Fruit fly (Drosophila melanogaster) whole organism, embryonic: ENCODE results near the gene Pdcd4.
A peak's percentile ranks its signal among the peaks of the same experiment; 100 is the strongest.

Source experiments
- CG10209 ChIP-seq: fragments of 200-800 bp; sonication (Bioruptor generic); optimal IDR thresholded peaks from 3 replicates; lab custom pipeline; 2017; ENCODE audit warnings: missing biosample characterization, mild to moderate bottlenecking, missing genetic modification characterization, missing genetic modification reagents
- CG14860 ChIP-seq: fragments of 200-800 bp; sonication (Bioruptor generic); IDR thresholded peaks from 3 replicates; pipeline ENCODE4 v1.3.6; 2022; ENCODE audit warnings: missing biosample characterization, missing genetic modification characterization; ENCODE audit not compliant: partially characterized antibody
- CG3065 ChIP-seq: fragments of 200-800 bp; sonication (Bioruptor generic); optimal IDR thresholded peaks from 2 replicates; lab custom pipeline; 2016; ENCODE audit warnings: missing biosample characterization, missing genetic modification characterization
- CG32772 ChIP-seq: fragments of 200-800 bp; sonication (Bioruptor generic); IDR thresholded peaks from 2 replicates; pipeline ENCODE4 v1.3.6; 2022; ENCODE audit warnings: missing biosample characterization, missing genetic modification characterization
- CG34422 ChIP-seq: fragments of 200-800 bp; sonication (Bioruptor generic); IDR thresholded peaks from 3 replicates; pipeline ENCODE4 v1.3.6; 2022; ENCODE audit warnings: missing biosample characterization, missing genetic modification characterization
- CG4360 ChIP-seq: fragments of 200-800 bp; sonication (Bioruptor generic); IDR thresholded peaks from 2 replicates; pipeline ENCODE4 v1.3.6; 2022; ENCODE audit warnings: missing biosample characterization, missing genetic modification characterization
- CG43689 ChIP-seq: fragments of 200-800 bp; sonication (Bioruptor generic); IDR thresholded peaks from 2 replicates; pipeline ENCODE4 v1.3.6; 2022; ENCODE audit warnings: missing biosample characterization, missing genetic modification characterization
- CG4617 ChIP-seq: fragments of 200-800 bp; sonication (Bioruptor generic); optimal IDR thresholded peaks from 3 replicates; lab custom pipeline; 2016; ENCODE audit warnings: missing biosample characterization, missing genetic modification characterization, borderline replicate concordance
- CG6791 ChIP-seq: fragments of 200-800 bp; sonication (Bioruptor generic); IDR thresholded peaks from 3 replicates; pipeline ENCODE4 v1.3.6; 2022; ENCODE audit warnings: missing biosample characterization, missing genetic modification characterization; ENCODE audit not compliant: partially characterized antibody
- CG7963 ChIP-seq: fragments of 200-800 bp; sonication (Bioruptor generic); IDR thresholded peaks from 3 replicates; pipeline ENCODE4 v1.3.6; 2022; ENCODE audit warnings: missing biosample characterization, missing genetic modification characterization; ENCODE audit not compliant: partially characterized antibody
- Drgx ChIP-seq: fragments of 200-800 bp; sonication (Bioruptor generic); IDR thresholded peaks from 2 replicates; pipeline ENCODE4 v1.3.6; 2022; ENCODE audit warnings: missing biosample characterization, missing genetic modification characterization
- ERR ChIP-seq: fragments of 200-800 bp; sonication (Bioruptor generic); optimal IDR thresholded peaks from 2 replicates; lab custom pipeline; 2016; ENCODE audit warnings: missing biosample characterization, missing genetic modification characterization
- Eip74EF ChIP-seq, 2 experiments: fragments of 200-800 bp in 1 of 2; fragments of >200 bp in 1 of 2; sonication (Bioruptor generic) in 1 of 2; optimal IDR thresholded peaks; 2 replicates each; lab custom pipeline; 2017 to 2019; ENCODE audit warnings: missing biosample characterization in 2 of 2, missing genetic modification characterization in 2 of 2, mild to moderate bottlenecking in 1 of 2, moderate library complexity in 1 of 2
- Elba2 ChIP-seq: fragments of 200-800 bp; sonication (Bioruptor generic); optimal IDR thresholded peaks from 3 replicates; lab custom pipeline; 2016; ENCODE audit warnings: missing biosample characterization, missing genetic modification characterization
- MESR4 ChIP-seq: fragments of 200-800 bp; sonication (Bioruptor generic); optimal IDR thresholded peaks from 2 replicates; lab custom pipeline; 2018; ENCODE audit warnings: missing biosample characterization, mild to moderate bottlenecking, missing genetic modification characterization, moderate library complexity
- Mad ChIP-seq: fragments of 200-800 bp; sonication (Bioruptor generic); optimal IDR thresholded peaks from 2 replicates; lab custom pipeline; 2016; ENCODE audit warnings: missing biosample characterization, missing genetic modification characterization
- Nf-YB ChIP-seq: fragments of 200-800 bp; sonication (Bioruptor generic); optimal IDR thresholded peaks from 3 replicates; lab custom pipeline; 2019; ENCODE audit warnings: missing biosample characterization, mild to moderate bottlenecking, missing genetic modification characterization, moderate library complexity
- Nf-YC ChIP-seq: fragments of 200-800 bp; optimal IDR thresholded peaks from 3 replicates; lab custom pipeline; 2019; ENCODE audit warnings: missing biosample characterization, mild to moderate bottlenecking, missing genetic modification characterization, moderate library complexity
- Vsx1 ChIP-seq: fragments of 200-800 bp; sonication (Bioruptor generic); optimal IDR thresholded peaks from 2 replicates; lab custom pipeline; 2017; ENCODE audit warnings: missing biosample characterization, mild to moderate bottlenecking, missing genetic modification characterization, missing genetic modification reagents
- YL-1 ChIP-seq: fragments of 200-800 bp; sonication (Bioruptor generic); optimal IDR thresholded peaks from 3 replicates; lab custom pipeline; 2017; ENCODE audit warnings: missing biosample characterization, mild to moderate bottlenecking, missing genetic modification characterization
- al ChIP-seq: fragments of 200-800 bp; sonication (Bioruptor generic); IDR thresholded peaks from 2 replicates; pipeline ENCODE4 v1.3.6; 2022; ENCODE audit warnings: missing biosample characterization, missing genetic modification characterization
- amos ChIP-seq: fragments of 200-800 bp; sonication (Bioruptor generic); IDR thresholded peaks from 2 replicates; pipeline ENCODE4 v1.3.6; 2022; ENCODE audit warnings: missing biosample characterization, missing genetic modification characterization; ENCODE audit not compliant: partially characterized antibody
- ato ChIP-seq: fragments of 200-800 bp; sonication (Bioruptor generic); IDR thresholded peaks from 2 replicates; pipeline ENCODE4 v1.3.6; 2022; ENCODE audit warnings: missing biosample characterization, missing genetic modification characterization; ENCODE audit not compliant: partially characterized antibody
- caup ChIP-seq: fragments of 200-800 bp; sonication (Bioruptor generic); optimal IDR thresholded peaks from 3 replicates; lab custom pipeline; 2017; ENCODE audit warnings: missing biosample characterization, mild to moderate bottlenecking, missing genetic modification characterization, moderate library complexity; ENCODE audit not compliant: severe bottlenecking
- cg ChIP-seq: fragments of 200-800 bp; sonication (Bioruptor generic); optimal IDR thresholded peaks from 3 replicates; lab custom pipeline; 2019; ENCODE audit warnings: missing biosample characterization, mild to moderate bottlenecking, missing genetic modification characterization, moderate library complexity
- crp ChIP-seq, 2 experiments: fragments of 200-800 bp; sonication (Bioruptor generic); optimal IDR thresholded peaks; 2 replicates in 1 of 2; 3 replicates in 1 of 2; lab custom pipeline; 2017; ENCODE audit warnings: missing biosample characterization in 2 of 2, missing genetic modification characterization in 2 of 2, mild to moderate bottlenecking in 1 of 2, moderate library complexity in 1 of 2
- dm ChIP-seq: fragments of 200-800 bp; sonication (Bioruptor generic); optimal IDR thresholded peaks from 3 replicates; lab custom pipeline; 2016; ENCODE audit warnings: missing biosample characterization, missing genetic modification characterization
- eyg ChIP-seq: fragments of 200-800 bp; sonication (Bioruptor generic); optimal IDR thresholded peaks from 3 replicates; lab custom pipeline; 2016; ENCODE audit warnings: missing biosample characterization, missing genetic modification characterization
- fru ChIP-seq: fragments of >200 bp; optimal IDR thresholded peaks from 2 replicates; lab custom pipeline; 2017
- hkb ChIP-seq, 2 experiments: fragments of 200-800 bp in 1 of 2; fragments of >200 bp in 1 of 2; sonication (Bioruptor generic) in 1 of 2; IDR thresholded peaks in 1 of 2; optimal IDR thresholded peaks in 1 of 2; 2 replicates each; pipeline versions ENCODE4 v1.3.6 to Lab custom; 2017 to 2022; ENCODE audit warnings: missing biosample characterization in 1 of 2, missing genetic modification characterization in 1 of 2
- insv ChIP-seq, 2 experiments: fragments of 200-800 bp; sonication (Bioruptor generic); optimal IDR thresholded peaks; 3 replicates each; lab custom pipeline; 2016 to 2018; ENCODE audit warnings: missing biosample characterization in 2 of 2, missing genetic modification characterization in 2 of 2
- jing ChIP-seq: fragments of 200-800 bp; sonication (Bioruptor generic); optimal IDR thresholded peaks from 2 replicates; lab custom pipeline; 2018; ENCODE audit warnings: missing biosample characterization, mild to moderate bottlenecking, missing genetic modification characterization
- lbe ChIP-seq: fragments of 200-800 bp; sonication (Bioruptor generic); optimal IDR thresholded peaks from 2 replicates; lab custom pipeline; 2016; ENCODE audit warnings: missing biosample characterization, mild to moderate bottlenecking, missing genetic modification characterization
- mld ChIP-seq: fragments of 200-800 bp; sonication (Bioruptor generic); IDR thresholded peaks from 3 replicates; pipeline ENCODE4 v1.3.6; 2022; ENCODE audit warnings: missing biosample characterization, missing genetic modification characterization; ENCODE audit not compliant: partially characterized antibody
- nerfin-1 ChIP-seq: fragments of 200-800 bp; sonication (Bioruptor generic); optimal IDR thresholded peaks from 3 replicates; lab custom pipeline; 2019; ENCODE audit warnings: missing biosample characterization, mild to moderate bottlenecking, missing genetic modification characterization, moderate library complexity
- nerfin-2 ChIP-seq: fragments of 200-800 bp; sonication (Bioruptor generic); IDR thresholded peaks from 2 replicates; pipeline ENCODE4 v1.3.6; 2022; ENCODE audit warnings: missing biosample characterization, missing genetic modification characterization; ENCODE audit not compliant: partially characterized antibody
- nmo ChIP-seq: fragments of 200-800 bp; sonication (Bioruptor generic); optimal IDR thresholded peaks from 2 replicates; lab custom pipeline; 2018; ENCODE audit warnings: missing biosample characterization, mild to moderate bottlenecking, missing genetic modification characterization, moderate library complexity
- onecut ChIP-seq: fragments of 200-800 bp; sonication (Bioruptor generic); IDR thresholded peaks from 2 replicates; pipeline ENCODE4 v1.3.6; 2022; ENCODE audit warnings: missing biosample characterization, missing genetic modification characterization
- sens ChIP-seq: fragments of 200-800 bp; sonication (Bioruptor generic); peaks from one replicate; lab custom pipeline; 2016; ENCODE audit warnings: missing biosample characterization, missing genetic modification characterization
- unc-4 ChIP-seq: fragments of 200-800 bp; sonication (Bioruptor generic); IDR thresholded peaks from 2 replicates; pipeline ENCODE4 v1.3.6; 2022; ENCODE audit warnings: missing biosample characterization, missing genetic modification characterization; ENCODE audit not compliant: partially characterized antibody
- zen ChIP-seq: fragments of 200-800 bp; sonication (Bioruptor generic); optimal IDR thresholded peaks from 3 replicates; lab custom pipeline; 2018; ENCODE audit warnings: missing biosample characterization, mild to moderate bottlenecking, missing genetic modification characterization, moderate library complexity
- zen2 ChIP-seq: fragments of 200-800 bp; sonication (Bioruptor generic); IDR thresholded peaks from 3 replicates; pipeline ENCODE4 v1.3.6; 2022; ENCODE audit warnings: missing biosample characterization, missing genetic modification characterization; ENCODE audit not compliant: partially characterized antibody
- zf30C ChIP-seq: fragments of 200-800 bp; sonication (Bioruptor generic); optimal IDR thresholded peaks from 3 replicates; lab custom pipeline; 2018; ENCODE audit warnings: missing biosample characterization, mild to moderate bottlenecking, missing genetic modification characterization

The Pdcd4 gene

dm6 chrX:13736174-13736482, 19.1 kb downstream of the Pdcd4 start, which contains the start of gene g (continued):
- TF ChIP-seq CG7963 (GFP tag; lab: Robert Waterston, UW) (peak; percentile 80), mld (GFP tag; lab: Robert Waterston, UW) (peak; percentile 82; the same call in 2 of the 3 replicates), ERR (peak; percentile 8), CG6791 (peak; percentile 95), Nf-YB (GFP tag; lab: Kevin White, UChicago) (no peak), hkb (optimal IDR thresholded peaks at IDR 0.05; lab: Kevin White, UChicago) (no peak), hkb (GFP tag; IDR thresholded peaks at IDR 0.05; lab: Robert Waterston, UW) (0 out of 2 replicates have a peak, but pooled peaks have one; percentile 1), nerfin-2 (GFP tag; lab: Robert Waterston, UW) (peak; percentile 83), Mad (GFP tag; lab: Kevin White, UChicago) (peak; percentile 1), al (GFP tag; lab: Robert Waterston, UW) (no peak), CG10209 (GFP tag; lab: Kevin White, UChicago) (no peak), dm (GFP tag; lab: Kevin White, UChicago) (peak; percentile 37), ato (peak; percentile 86), eyg (no peak), sens (GFP tag; lab: Kevin White, UChicago) (peak; percentile 50), amos (peak; percentile 94), lbe (GFP tag; lab: Kevin White, UChicago) (peak; percentile 4), unc-4 (peak; percentile 84), crp (GFP tag; optimal IDR thresholded peaks at IDR 0.05; lab: Kevin White, UChicago) (peak in 1 of 2 experiments; percentile 11), CG14860 (GFP tag; lab: Robert Waterston, UW) (peak; percentile 80), CG32772 (GFP tag; lab: Robert Waterston, UW) (peak; percentile 17; the same call in 1 of the 2 replicates)

- TF ChIP-seq caup (GFP tag; lab: Kevin White, UChicago) (peak; percentile 10), CG4360 (0 out of 2 replicates have a peak, but pooled peaks have one; percentile 15), insv (GFP tag; optimal IDR thresholded peaks at IDR 0.05; lab: Kevin White, UChicago) (peak; percentile 91 to 98), jing (GFP tag; lab: Kevin White, UChicago) (no peak), CG43689 (GFP tag; lab: Robert Waterston, UW) (no peak), YL-1 (GFP tag; lab: Kevin White, UChicago) (peak; percentile 25), Eip74EF (GFP tag; optimal IDR thresholded peaks at IDR 0.05; lab: Kevin White, UChicago) (peak in 1 of 2 experiments; percentile 29), fru (lab: Kevin White, UChicago) (no peak), CG3065 (GFP tag; lab: Kevin White, UChicago) (peak; percentile 97), onecut (GFP tag; lab: Robert Waterston, UW) (no peak), Drgx (GFP tag; lab: Robert Waterston, UW) (peak; percentile 17; the same call in 1 of the 2 replicates), zen2 (GFP tag; lab: Robert Waterston, UW) (no peak), Vsx1 (GFP tag; lab: Kevin White, UChicago) (peak; percentile 79), zen (peak; percentile 7), zf30C (GFP tag; lab: Kevin White, UChicago) (peak; percentile 60), CG4617 (GFP tag; lab: Kevin White, UChicago) (peak; percentile 79), nmo (GFP tag; lab: Kevin White, UChicago) (peak; percentile 1), Mad (GFP tag; lab: Kevin White, UChicago) (no peak), CG34422 (peak; percentile 46; the same call in 1 of the 3 replicates), nerfin-1 (peak; percentile 37), hkb (optimal IDR thresholded peaks at IDR 0.05; lab: Kevin White, UChicago) (no peak), hkb (GFP tag; IDR thresholded peaks at IDR 0.05; lab: Robert Waterston, UW) (0 out of 2 replicates have a peak, but pooled peaks have one; percentile 7), MESR4 (GFP tag; lab: Kevin White, UChicago) (peak; percentile 38), Nf-YC (peak; percentile 4), Elba2 (GFP tag; lab: Kevin White, UChicago) (peak; percentile 88), Nf-YB (GFP tag; lab: Kevin White, UChicago) (peak; percentile 11), crp (GFP tag; optimal IDR thresholded peaks at IDR 0.05; lab: Kevin White, UChicago) (peak in 1 of 2 experiments; percentile 26), cg (peak; percentile 77)
Measured at dm6 chrX:13735322-13736173, 19.7 kb downstream of the Pdcd4 start.
